Fruit fly (Drosophila melanogaster): ENCODE data around the gene Stt3A.
A peak's percentile ranks its signal among the peaks of the same experiment; 100 is the strongest.

Gene Stt3A

DNA sequence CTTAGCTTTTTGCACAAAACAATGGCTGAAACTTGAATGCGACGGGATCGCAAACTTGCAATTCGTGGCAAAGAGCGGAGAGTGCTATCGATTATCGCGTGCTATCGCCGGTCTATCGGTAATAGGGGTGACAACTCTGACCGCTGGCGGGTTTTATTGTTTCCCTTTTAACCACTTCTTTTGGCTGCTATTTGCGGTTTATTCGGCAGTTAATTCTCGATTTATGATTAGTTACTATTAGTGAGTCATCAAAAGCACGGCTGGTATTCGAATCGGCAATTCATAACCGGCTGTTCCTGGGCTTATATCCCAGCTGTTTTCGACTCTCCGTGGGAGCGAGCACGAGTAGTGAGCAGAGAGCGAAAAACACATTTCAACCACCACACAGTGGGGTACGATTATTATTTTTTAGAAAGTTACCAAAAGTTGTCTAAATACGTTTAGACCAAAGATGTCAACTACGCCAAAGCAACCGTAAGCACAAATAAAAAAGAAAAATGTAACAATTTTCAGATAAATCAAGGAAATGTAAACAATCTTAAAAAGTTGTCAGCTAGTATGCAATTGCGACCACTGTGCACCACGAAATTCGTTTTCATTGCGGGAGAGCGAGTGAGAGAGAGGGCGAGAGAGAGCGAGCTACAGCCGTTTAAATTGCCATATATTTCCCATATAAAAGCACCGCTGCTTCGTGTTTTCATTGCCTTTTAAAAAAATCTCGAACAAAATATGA, at the start of gene Stt3A, which contains the start of gene bves:
TSS of gene Stt3A (minus strand) at position 89 of the 733 bp plus-strand sequence.
TSS of gene bves (plus strand) at position 115 of the 733 bp plus-strand sequence.
- peak; percentile 97 for TF ChIP-seq noc (tag; optimal IDR thresholded peaks at IDR 0.05)

DNA sequence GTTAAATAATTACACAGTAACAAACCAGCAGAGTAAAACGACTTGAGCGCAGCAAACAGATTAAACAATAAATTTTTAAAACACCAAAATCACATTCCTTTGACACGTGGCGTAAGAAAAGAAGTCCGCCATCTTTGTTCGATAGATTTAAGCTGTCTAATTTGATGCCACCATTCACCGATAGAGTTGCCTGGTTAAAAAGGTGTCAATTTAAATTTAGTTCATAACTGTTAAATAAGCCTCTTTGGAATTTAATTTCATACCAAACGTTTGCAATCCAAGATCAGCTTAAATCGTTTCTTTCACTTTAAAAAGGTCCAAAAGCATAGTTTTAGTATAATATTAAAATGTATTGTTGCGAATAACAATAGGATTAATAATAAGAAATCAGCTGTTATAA, 48.4 kb upstream of the Stt3A start, which contains the start of gene CG15446:
TSS of gene CG15446 (minus strand) at position 101 of the 400 bp plus-strand sequence.
- no peak for TF ChIP-seq noc (tag; optimal IDR thresholded peaks at IDR 0.05)

DNA sequence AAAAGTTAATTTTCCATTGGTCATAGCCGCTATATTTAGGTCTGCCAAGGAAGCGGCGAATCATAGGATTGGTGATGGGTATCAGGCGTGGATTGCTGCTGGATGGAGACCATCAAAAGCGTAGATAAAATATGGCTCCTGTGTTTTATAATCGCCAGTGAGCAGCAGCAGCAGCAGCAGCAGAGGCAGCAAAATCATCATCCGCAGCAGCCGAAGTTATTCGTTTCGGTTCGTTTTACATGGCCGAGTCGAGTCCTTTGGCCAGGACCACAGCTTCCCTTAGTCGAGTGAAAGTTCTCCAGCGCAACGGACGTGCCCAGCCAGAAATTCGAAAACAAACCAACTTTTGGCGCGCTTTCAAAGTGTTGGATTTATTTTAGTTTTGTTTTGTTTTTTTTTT, 39.8 kb upstream of the Stt3A start, which contains the start of gene stg1:
TSS of gene stg1 (plus strand) at position 301 of the 400 bp plus-strand sequence.
- no peak for TF ChIP-seq noc (tag; optimal IDR thresholded peaks at IDR 0.05)

DNA sequence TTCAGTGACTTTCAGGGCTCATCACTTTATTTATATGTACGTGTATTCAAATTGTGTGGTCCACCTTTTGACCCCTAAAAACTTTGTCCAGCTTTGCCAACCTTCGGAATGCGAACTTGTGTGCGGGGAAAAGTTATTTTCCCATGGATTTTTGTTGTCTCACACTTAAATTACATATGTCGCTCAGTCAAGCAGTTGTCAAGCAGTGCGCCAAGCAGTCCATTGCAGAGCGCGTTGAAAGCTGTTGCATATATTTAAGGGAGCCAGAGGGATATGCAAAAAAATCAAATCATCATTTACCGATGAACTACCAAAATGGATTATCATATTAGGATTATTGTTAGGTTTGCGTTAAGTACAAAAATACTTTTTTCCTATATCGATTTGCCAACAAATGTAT, 29.5 kb upstream of the Stt3A start:
- no peak for TF ChIP-seq noc (tag; optimal IDR thresholded peaks at IDR 0.05)

DNA sequence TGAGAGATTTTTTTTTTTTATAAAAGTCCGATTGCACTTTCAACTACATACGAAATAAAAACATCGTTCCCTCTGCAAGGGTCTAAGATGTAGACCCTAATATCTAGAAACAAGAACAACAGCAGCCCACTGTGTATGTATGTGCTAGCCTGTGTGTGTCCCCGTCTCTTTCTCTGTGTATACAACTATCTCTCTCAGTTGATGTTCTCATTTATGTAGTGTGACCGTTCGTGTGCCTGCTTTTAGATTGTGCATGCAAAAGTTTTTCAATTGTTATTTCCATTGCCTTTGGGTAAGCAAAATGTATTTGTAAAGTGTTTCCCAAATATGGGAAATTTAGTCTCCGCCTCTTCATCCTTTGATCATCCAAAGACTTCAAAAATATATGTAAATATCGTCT, 26.6 kb upstream of the Stt3A start:
- no peak for TF ChIP-seq noc (tag; optimal IDR thresholded peaks at IDR 0.05)

DNA sequence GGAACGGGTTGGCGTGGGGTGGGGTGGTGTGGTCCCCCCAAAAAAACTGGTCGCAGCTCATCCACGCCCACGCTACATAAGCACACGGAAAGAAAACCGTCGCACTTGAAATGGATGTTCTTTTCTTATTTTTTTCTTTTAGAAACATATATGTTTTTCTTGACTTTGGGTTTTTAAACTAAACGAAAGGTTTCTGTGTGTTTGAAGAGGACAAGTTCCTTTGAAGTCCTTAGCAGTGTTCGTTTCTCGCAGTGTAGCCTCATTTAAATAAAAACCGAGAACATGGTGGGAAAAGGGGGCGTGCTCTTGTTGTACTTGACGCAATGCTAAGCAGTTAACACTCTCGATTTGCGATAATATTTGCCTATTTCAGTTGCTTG, 20.6 kb upstream of the Stt3A start:
- no peak for TF ChIP-seq noc (tag; optimal IDR thresholded peaks at IDR 0.05)

DNA sequence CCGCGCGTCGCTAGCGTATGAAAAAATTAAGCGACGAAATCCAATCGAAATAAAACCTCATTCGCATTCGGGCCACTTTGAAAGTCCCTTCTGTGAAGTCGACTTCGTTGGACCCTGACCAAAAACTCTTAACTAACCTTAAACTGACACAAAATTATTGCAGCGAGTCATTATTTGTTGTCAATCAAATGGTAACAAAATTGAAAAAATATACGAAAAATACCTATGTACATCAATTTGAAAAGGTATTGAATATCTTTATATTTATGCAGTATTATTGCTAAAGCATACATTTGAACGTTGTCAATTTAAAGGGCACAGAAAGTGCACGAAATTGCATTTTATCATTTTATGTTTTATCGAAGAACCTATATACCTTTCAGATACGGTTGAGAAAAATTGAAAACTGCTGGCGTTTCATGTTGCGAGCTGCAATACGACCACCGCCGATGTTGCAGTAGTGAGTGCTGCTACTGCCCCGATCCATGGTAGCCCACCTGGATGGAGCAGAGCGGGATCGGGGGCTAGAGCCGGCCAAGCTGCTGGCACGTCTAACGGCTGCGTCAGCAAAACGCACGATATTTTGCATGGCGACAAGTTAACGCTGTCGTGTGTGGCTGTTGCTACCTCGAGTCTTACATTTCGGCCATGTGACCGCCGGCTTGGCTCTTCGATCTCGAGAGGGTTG, 20.0 kb upstream of the Stt3A start:
- TF ChIP-seq noc (tag; optimal IDR thresholded peaks at IDR 0.05), result no peak

DNA sequence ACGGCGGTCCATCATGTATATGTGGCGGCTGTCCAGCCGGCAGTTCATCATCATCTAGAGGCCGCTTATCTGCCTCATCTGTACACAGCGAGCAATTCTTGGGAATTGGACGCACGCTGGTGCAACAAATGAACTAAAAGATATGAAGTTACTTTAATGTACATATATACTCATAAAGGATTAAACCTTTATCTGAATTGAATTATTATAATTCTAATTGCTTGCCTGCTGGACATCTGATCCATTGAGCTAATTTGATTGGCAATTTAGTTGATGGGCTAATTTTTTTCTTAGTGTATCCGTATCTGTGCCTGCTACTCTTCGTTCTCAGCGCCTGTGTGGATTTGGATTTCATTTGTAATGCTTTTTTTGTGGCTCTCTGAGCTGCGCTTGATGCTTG, 19.2 kb upstream of the Stt3A start:
- TF ChIP-seq noc (tag; optimal IDR thresholded peaks at IDR 0.05), result peak; percentile 74

DNA sequence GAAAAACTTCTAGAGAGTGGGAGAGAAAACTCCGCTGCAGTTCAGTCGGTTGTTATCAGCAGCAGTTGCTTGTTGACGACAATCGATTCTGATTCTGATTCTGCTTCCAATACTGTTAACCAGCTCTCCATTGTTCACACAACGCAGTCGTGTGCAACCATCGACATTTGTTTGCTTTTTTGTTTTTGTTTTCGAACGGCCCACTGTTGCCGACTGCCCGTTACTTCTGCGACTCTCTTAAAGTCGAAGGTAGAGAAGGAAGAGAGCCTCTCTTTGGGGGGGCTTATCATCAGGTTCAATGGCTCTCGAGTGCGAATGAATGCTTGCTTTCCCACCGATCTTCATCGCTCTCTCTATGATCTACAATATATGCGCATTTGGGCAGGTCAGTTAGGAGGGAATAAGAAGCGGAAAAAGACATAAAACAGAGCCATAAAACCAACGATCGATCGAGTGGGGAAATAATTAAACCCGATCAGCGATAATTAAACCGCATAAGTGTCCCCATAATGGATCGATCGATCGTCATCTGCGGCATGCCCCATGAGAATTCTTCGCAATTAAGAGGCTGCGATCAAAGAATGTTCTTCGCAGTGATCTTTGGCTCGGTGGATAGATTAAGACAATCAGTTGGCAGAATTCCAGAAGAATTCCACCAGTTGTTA, 18.1 kb upstream of the Stt3A start:
- TF ChIP-seq noc (tag; optimal IDR thresholded peaks at IDR 0.05), result no peak

DNA sequence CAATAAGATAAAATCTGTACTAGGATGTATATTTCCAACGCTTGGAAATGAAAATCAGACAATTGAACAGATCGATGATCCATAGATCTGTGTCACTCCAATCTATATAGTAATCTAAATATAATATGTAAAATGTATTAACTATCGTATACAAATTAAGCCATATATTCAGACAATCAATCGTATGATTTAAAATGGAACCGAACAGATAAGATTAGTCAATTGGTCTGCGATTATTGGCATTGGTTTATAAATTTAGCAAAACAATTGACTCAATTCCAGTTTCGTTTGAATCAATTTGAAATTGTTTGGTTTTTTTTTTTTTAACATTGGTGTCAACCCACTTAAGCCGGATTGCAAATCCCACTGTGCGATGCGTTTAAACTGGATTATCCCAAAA, 14.2 kb upstream of the Stt3A start:
- TF ChIP-seq noc (tag; optimal IDR thresholded peaks at IDR 0.05), result no peak

DNA sequence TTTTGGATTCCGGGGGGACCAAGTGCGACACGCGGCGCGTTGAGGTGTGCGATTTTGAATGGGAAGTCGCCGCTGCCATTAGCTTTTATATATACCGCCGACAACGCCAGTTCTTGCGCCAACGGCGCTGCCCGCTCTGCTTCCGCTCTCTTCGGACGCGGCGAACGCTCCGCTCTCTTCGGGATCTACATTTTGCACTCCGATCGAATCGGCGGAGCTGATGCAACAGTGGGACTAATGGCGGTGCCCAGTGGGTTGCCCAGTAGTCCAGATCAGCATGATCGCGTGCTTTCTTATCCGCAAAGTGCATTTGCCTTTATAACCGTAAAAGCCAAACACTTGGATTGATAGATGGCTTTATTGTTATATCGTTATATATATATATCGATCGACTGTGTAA, 13.7 kb upstream of the Stt3A start, which contains the start of gene CG32512:
TSS of gene CG32512 (minus strand) at position 67 of the 400 bp plus-strand sequence.
- no peak for TF ChIP-seq noc (tag; optimal IDR thresholded peaks at IDR 0.05)

DNA sequence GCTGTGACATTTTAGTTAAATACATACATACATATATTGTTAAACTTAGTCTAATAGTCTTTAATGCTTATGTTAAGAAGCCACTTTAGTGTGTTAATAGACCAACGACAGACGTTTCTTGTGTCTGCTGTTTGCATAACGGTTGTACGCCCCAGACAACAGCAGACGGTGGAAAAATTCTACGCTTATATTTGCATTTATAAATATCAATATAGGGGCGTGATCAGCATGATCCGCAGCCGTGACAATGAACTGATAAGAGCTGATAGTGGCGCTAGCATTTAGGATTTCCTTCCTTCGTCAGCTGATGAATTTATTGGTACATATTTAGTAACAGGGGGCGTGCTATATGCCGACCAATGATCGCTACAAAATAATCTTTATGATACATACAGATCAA, 12.0 kb upstream of the Stt3A start:
- TF ChIP-seq noc (tag; optimal IDR thresholded peaks at IDR 0.05), result no peak

DNA sequence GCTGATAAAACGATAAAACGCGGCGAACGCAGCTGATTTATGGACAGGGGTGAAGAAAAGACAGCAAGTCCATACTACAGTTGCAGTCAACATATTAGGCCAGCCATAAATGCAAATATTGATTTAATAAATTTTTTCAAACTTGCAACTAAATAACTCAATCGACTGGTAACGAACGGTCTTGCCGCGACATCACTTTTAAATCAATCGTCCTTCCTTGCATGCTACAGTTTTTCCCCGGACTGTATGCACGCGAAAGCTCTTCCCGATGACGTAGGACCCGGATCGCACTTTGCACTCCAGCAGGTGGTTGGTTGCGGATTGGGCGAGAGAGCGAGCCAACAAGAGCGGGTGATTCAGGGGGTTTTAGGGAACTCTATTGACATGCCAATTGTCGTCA, 11.2 kb upstream of the Stt3A start:
- TF ChIP-seq noc (tag; optimal IDR thresholded peaks at IDR 0.05), result no peak

DNA sequence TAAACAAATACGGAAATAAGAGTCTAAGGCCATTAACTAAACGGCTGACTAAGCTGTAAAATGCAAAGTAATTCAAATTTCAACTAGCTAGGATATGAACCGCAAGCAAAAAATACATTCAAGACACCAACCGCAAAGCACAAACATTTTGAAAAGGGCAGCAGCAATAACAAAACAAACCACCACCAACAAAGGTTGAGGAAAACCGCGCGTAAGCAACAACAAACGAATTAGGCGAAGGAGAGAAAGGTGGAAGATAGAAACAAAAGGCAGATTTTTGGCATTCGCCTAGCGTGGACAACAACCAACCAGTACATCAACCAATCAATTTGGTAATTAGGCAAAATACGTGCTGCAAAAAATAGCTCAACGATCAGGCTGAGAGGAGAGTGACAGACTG, 6.8 kb upstream of the Stt3A start:
- no peak for TF ChIP-seq noc (tag; optimal IDR thresholded peaks at IDR 0.05)

DNA sequence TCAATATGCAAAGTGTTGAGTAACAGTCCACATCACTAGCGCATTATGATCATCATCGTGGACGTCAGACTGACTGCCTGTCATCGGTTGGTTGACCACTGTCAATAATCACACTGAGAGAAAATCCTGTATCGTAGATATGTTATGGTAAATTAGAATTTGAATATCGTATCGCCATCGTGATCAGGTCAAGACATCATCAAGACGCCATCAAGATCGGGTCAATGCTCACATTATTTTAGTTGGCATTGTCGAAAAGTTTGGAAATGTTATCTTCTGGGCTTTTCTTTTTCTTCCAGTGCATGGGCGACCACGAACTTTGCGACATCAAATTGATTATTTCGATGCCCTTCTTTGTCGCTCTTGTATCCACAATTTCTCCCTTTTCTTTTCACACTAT, 5.3 kb upstream of the Stt3A start:
- peak; percentile 83 for TF ChIP-seq noc (tag; optimal IDR thresholded peaks at IDR 0.05)

DNA sequence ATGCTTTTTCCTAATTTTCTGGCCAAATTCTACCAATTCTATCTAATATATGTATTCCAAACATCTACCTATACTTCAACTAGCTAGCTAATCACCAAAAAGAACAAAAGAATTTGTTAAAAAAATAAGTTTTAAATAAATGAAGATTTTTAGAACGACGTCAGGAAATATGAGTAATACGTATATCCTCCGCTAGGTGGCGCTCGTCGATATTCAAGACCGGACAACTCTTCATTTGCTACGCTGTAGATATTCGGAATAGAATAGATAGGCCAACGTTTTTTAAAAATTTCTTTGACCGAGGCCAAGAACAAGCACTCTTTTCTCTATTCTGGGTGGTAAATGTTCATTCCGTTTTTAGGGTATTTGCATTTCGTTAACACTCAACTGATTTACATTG, 4.7 kb upstream of the Stt3A start:
- no peak for TF ChIP-seq noc (tag; optimal IDR thresholded peaks at IDR 0.05)

DNA sequence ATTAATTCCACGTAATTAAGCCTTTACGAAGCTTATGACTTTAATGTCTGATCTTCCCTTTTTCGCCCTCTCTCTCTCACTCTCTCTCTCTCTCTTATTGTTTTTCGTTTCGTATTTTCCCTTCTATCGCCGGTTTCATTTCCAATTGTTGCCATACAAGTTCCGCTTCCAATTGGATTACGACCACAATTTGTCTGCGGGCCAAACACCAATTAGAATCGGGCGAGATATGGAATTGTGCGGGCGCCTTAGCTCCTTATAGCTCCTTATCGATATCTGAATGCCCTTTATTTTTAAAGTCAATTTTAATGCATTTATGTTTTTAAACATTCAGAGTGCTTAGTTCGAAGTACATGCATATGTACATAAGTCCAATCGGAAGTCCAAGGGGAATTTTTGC, 3.0 kb upstream of the Stt3A start:
- no peak for TF ChIP-seq noc (tag; optimal IDR thresholded peaks at IDR 0.05)

Measured in whole organism, larva.